Fruit fly (Drosophila melanogaster) Kc167 (cell line): ENCODE results near the gene CG42393.

Experiments used
- Myc ChIP-seq: fragments of >200 bp; optimal IDR thresholded peaks from 2 replicates; lab custom pipeline; 2017; ENCODE audit warnings: missing external identifiers
- Sin3A ChIP-seq: fragments of >200 bp; optimal IDR thresholded peaks from 2 replicates; lab custom pipeline; 2018; ENCODE audit warnings: missing external identifiers
- h ChIP-seq: fragments of >200 bp; optimal IDR thresholded peaks from 3 replicates; lab custom pipeline; 2018; ENCODE audit warnings: missing external identifiers
- insv ChIP-seq: fragments of >200 bp; optimal IDR thresholded peaks from 3 replicates; lab custom pipeline; 2018; ENCODE audit warnings: missing external identifiers
- psq ChIP-seq: fragments of >200 bp; optimal IDR thresholded peaks from 2 replicates; lab custom pipeline; 2017; ENCODE audit warnings: missing external identifiers
- ttk ChIP-seq: sonication (Bioruptor generic); optimal IDR thresholded peaks from 2 replicates; lab custom pipeline; 2017; ENCODE audit warnings: missing external identifiers

- no peak for TF ChIP-seq ttk (lab: Kevin White, UChicago)
- no peak for TF ChIP-seq h (lab: Kevin White, UChicago)
- TF ChIP-seq Myc, result no peak
- TF ChIP-seq Sin3A (lab: Kevin White, UChicago), result no peak
- TF ChIP-seq insv (lab: Kevin White, UChicago), result no peak
- TF ChIP-seq psq (lab: Kevin White, UChicago), result no peak
These were observed 31.1 kb downstream of the CG42393 start, which contains the start of gene CG44004 for dm6 chr3L:18073559-18074134.
